Worm (Caenorhabditis elegans) whole organism, L3 larva: ENCODE data around the gene K10B3.5.
A peak's percentile ranks its signal among the peaks of the same experiment; 100 is the strongest.

Experiments used
- ZK546.5 ChIP-seq: sonication (generic microtip); optimal IDR thresholded peaks from 2 replicates; lab custom pipeline; 2017; ENCODE audit warnings: missing biosample characterization, missing genetic modification characterization
- aly-2 ChIP-seq: fragments of 150-350 bp; optimal IDR thresholded peaks from 2 replicates; lab custom pipeline; 2014; ENCODE audit warnings: missing biosample characterization, missing genetic modification characterization
- ama-1 ChIP-seq: fragments of 150-350 bp; optimal IDR thresholded peaks from 2 replicates; lab custom pipeline; 2018
- ceh-16 ChIP-seq: sonication (generic microtip); optimal IDR thresholded peaks from 2 replicates; lab custom pipeline; 2017; ENCODE audit warnings: missing biosample characterization, missing genetic modification characterization
- ceh-28 ChIP-seq: fragments of 150-350 bp; optimal IDR thresholded peaks from 2 replicates; lab custom pipeline; 2014; ENCODE audit warnings: missing biosample characterization, missing genetic modification reagents, missing genetic modification characterization
- ceh-82 ChIP-seq: fragments of 150-350 bp; optimal IDR thresholded peaks from 2 replicates; lab custom pipeline; 2014; ENCODE audit warnings: missing biosample characterization, missing genetic modification characterization
- ceh-9 ChIP-seq: sonication (generic microtip); optimal IDR thresholded peaks from 2 replicates; lab custom pipeline; 2018; ENCODE audit warnings: missing biosample characterization, missing genetic modification characterization
- daf-12 ChIP-seq: fragments of 150-350 bp; optimal IDR thresholded peaks from 2 replicates; lab custom pipeline; 2014; ENCODE audit warnings: missing biosample characterization, missing genetic modification reagents, missing genetic modification characterization
- egl-27 ChIP-seq: sonication (generic microtip); optimal IDR thresholded peaks from 4 replicates; lab custom pipeline; 2017; ENCODE audit warnings: missing biosample characterization, missing genetic modification reagents, missing genetic modification characterization
- egl-5 ChIP-seq: fragments of 150-350 bp; optimal IDR thresholded peaks from 2 replicates; lab custom pipeline; 2017; ENCODE audit warnings: missing biosample characterization, missing genetic modification reagents, missing genetic modification characterization, inconsistent platforms
- elt-1 ChIP-seq: fragments of 150-350 bp; optimal IDR thresholded peaks from 2 replicates; lab custom pipeline; 2014; ENCODE audit warnings: missing biosample characterization, missing genetic modification characterization
- elt-2 ChIP-seq: sonication (generic microtip); optimal IDR thresholded peaks from 2 replicates; lab custom pipeline; 2016; ENCODE audit warnings: missing genetic modification reagents, mild to moderate bottlenecking, missing genetic modification characterization, missing compliant biosample characterization
- elt-3 ChIP-seq, 3 experiments: fragments of 150-350 bp in 1 of 3; sonication (generic microtip) in 2 of 3; optimal IDR thresholded peaks; 2 replicates in 2 of 3; 4 replicates in 1 of 3; lab custom pipeline; 2014 to 2017; ENCODE audit warnings: missing biosample characterization in 3 of 3, missing genetic modification characterization in 3 of 3
- eor-1 ChIP-seq, 2 experiments: fragments of 150-350 bp; optimal IDR thresholded peaks; 2 replicates each; lab custom pipeline; 2014 to 2018; ENCODE audit warnings: missing biosample characterization in 2 of 2, missing genetic modification characterization in 2 of 2
- fkh-10 ChIP-seq: sonication (generic microtip); optimal IDR thresholded peaks from 2 replicates; lab custom pipeline; 2017; ENCODE audit warnings: missing biosample characterization, missing genetic modification reagents, missing genetic modification characterization
- fkh-2 ChIP-seq: fragments of 150-350 bp; optimal IDR thresholded peaks from 2 replicates; lab custom pipeline; 2014; ENCODE audit warnings: missing biosample characterization, missing genetic modification reagents, missing genetic modification characterization
- fos-1 ChIP-seq: fragments of 150-350 bp; optimal IDR thresholded peaks from 2 replicates; lab custom pipeline; 2014; ENCODE audit warnings: missing biosample characterization, missing genetic modification characterization
- hmg-11 ChIP-seq: sonication (generic microtip); optimal IDR thresholded peaks from 2 replicates; lab custom pipeline; 2016; ENCODE audit warnings: missing genetic modification characterization, missing compliant biosample characterization
- jun-1 ChIP-seq: fragments of 150-350 bp; optimal IDR thresholded peaks from 2 replicates; lab custom pipeline; 2014; ENCODE audit warnings: missing biosample characterization, missing genetic modification reagents, missing genetic modification characterization
- lin-15B ChIP-seq: fragments of 150-350 bp; optimal IDR thresholded peaks from 2 replicates; lab custom pipeline; 2014; ENCODE audit warnings: missing biosample characterization, missing genetic modification characterization
- lin-39 ChIP-seq: fragments of 150-350 bp; optimal IDR thresholded peaks from 2 replicates; lab custom pipeline; 2018; ENCODE audit warnings: missing biosample characterization, missing genetic modification reagents, missing genetic modification characterization
- lsy-12 ChIP-seq: sonication (generic microtip); optimal IDR thresholded peaks from 2 replicates; lab custom pipeline; 2016; ENCODE audit warnings: mild to moderate bottlenecking, missing genetic modification characterization, missing compliant biosample characterization
- mdl-1 ChIP-seq: fragments of 150-350 bp; optimal IDR thresholded peaks from 2 replicates; lab custom pipeline; 2014; ENCODE audit warnings: missing biosample characterization, missing genetic modification characterization
- mml-1 ChIP-seq: fragments of 150-350 bp; sonication (generic microtip); optimal IDR thresholded peaks from 3 replicates; lab custom pipeline; 2014; ENCODE audit warnings: missing biosample characterization, missing genetic modification characterization
- nfya-1 ChIP-seq: sonication (generic microtip); optimal IDR thresholded peaks from 2 replicates; lab custom pipeline; 2017; ENCODE audit warnings: missing genetic modification characterization, mild to moderate bottlenecking, missing compliant biosample characterization, antibody characterized with exemption, moderate library complexity; ENCODE audit not compliant: insufficient read depth
- nhr-12 ChIP-seq: fragments of 150-350 bp; optimal IDR thresholded peaks from 2 replicates; lab custom pipeline; 2014; ENCODE audit warnings: missing biosample characterization, missing genetic modification characterization
- nhr-23 ChIP-seq: fragments of 150-350 bp; optimal IDR thresholded peaks from 2 replicates; lab custom pipeline; 2014; ENCODE audit warnings: missing biosample characterization, missing genetic modification reagents, missing genetic modification characterization
- nhr-237 ChIP-seq: fragments of 150-350 bp; optimal IDR thresholded peaks from 2 replicates; lab custom pipeline; 2014; ENCODE audit warnings: missing biosample characterization, missing genetic modification characterization
- nhr-28 ChIP-seq: fragments of 150-350 bp; optimal IDR thresholded peaks from 2 replicates; lab custom pipeline; 2014; ENCODE audit warnings: missing biosample characterization, missing genetic modification characterization
- nhr-43 ChIP-seq: sonication (generic microtip); optimal IDR thresholded peaks from 2 replicates; lab custom pipeline; 2016; ENCODE audit warnings: mild to moderate bottlenecking, missing genetic modification characterization, missing compliant biosample characterization; ENCODE audit not compliant: poor library complexity, severe bottlenecking
- nhr-67 ChIP-seq: fragments of 150-350 bp; optimal IDR thresholded peaks from 2 replicates; lab custom pipeline; 2014; ENCODE audit warnings: missing biosample characterization, missing genetic modification characterization
- nhr-76 ChIP-seq: fragments of 150-350 bp; sonication (generic microtip); optimal IDR thresholded peaks from 5 replicates; lab custom pipeline; 2014; ENCODE audit warnings: missing biosample characterization, missing genetic modification characterization
- nhr-77 ChIP-seq: fragments of 150-350 bp; optimal IDR thresholded peaks from 2 replicates; lab custom pipeline; 2014; ENCODE audit warnings: missing biosample characterization, missing genetic modification characterization
- pha-4 ChIP-seq: fragments of 150-350 bp; optimal IDR thresholded peaks from 2 replicates; lab custom pipeline; 2014; ENCODE audit warnings: missing biosample characterization, missing genetic modification reagents, missing genetic modification characterization
- pqm-1 ChIP-seq: fragments of 150-350 bp; optimal IDR thresholded peaks from 2 replicates; lab custom pipeline; 2017; ENCODE audit warnings: missing biosample characterization, missing genetic modification characterization, inconsistent platforms
- sea-2 ChIP-seq: fragments of 150-350 bp; sonication (generic microtip); optimal IDR thresholded peaks from 4 replicates; lab custom pipeline; 2014; ENCODE audit warnings: missing biosample characterization, missing genetic modification reagents, missing genetic modification characterization
- snpc-4 ChIP-seq: fragments of 150-350 bp; optimal IDR thresholded peaks from 2 replicates; lab custom pipeline; 2014; ENCODE audit warnings: missing biosample characterization, missing genetic modification characterization
- tbx-2 ChIP-seq: sonication (generic microtip); optimal IDR thresholded peaks from 2 replicates; lab custom pipeline; 2016; ENCODE audit warnings: mild to moderate bottlenecking, missing genetic modification characterization, missing compliant biosample characterization
- unc-39 ChIP-seq: sonication (generic microtip); optimal IDR thresholded peaks from 4 replicates; lab custom pipeline; 2017; ENCODE audit warnings: missing biosample characterization, missing genetic modification characterization
- unc-62 ChIP-seq: fragments of 150-350 bp; sonication (generic microtip); optimal IDR thresholded peaks from 4 replicates; lab custom pipeline; 2014; ENCODE audit warnings: missing biosample characterization, missing genetic modification reagents, missing genetic modification characterization
- zag-1 ChIP-seq: fragments of 150-350 bp; optimal IDR thresholded peaks from 2 replicates; lab custom pipeline; 2014; ENCODE audit warnings: missing biosample characterization, missing genetic modification characterization
- ztf-11 ChIP-seq: fragments of 150-350 bp; optimal IDR thresholded peaks from 2 replicates; lab custom pipeline; 2014; ENCODE audit warnings: missing biosample characterization, missing genetic modification characterization
- ztf-4 ChIP-seq: fragments of 150-350 bp; optimal IDR thresholded peaks from 2 replicates; lab custom pipeline; 2014; ENCODE audit warnings: missing biosample characterization, missing genetic modification characterization

Gene K10B3.5

DNA sequence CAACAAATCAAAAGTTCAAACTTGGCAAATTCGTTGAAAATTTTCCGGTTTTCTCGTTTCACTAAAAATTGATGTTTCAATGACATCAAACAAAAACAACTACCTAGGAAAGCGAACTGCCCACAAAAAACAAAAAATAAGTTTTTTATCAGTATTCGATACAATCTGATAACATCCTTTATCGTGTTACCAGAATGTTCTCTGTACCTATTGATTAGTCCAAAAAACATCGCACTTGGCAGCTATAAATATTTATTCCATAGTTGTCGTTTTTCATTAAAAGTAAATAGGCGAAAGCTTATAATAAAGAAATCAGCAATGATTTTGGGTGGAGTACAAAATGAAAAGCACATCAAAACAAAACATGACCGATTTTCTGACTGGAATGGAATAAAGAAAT is 10.9 kb upstream of the K10B3.5 start (continued):
- peak; percentile 12 for TF ChIP-seq tbx-2 (tag; lab: Kevin White, UChicago)
- no peak for TF ChIP-seq hmg-11 (tag; lab: Kevin White, UChicago)
- no peak for TF ChIP-seq ceh-9
- TF ChIP-seq nhr-77: no peak
- no peak for TF ChIP-seq snpc-4 (tag; lab: Kevin White, UChicago)
- peak; percentile 23 for TF ChIP-seq nhr-43 (tag; lab: Kevin White, UChicago)
- no peak for TF ChIP-seq sea-2 (GFP tag; lab: Kevin White, UChicago)

DNA sequence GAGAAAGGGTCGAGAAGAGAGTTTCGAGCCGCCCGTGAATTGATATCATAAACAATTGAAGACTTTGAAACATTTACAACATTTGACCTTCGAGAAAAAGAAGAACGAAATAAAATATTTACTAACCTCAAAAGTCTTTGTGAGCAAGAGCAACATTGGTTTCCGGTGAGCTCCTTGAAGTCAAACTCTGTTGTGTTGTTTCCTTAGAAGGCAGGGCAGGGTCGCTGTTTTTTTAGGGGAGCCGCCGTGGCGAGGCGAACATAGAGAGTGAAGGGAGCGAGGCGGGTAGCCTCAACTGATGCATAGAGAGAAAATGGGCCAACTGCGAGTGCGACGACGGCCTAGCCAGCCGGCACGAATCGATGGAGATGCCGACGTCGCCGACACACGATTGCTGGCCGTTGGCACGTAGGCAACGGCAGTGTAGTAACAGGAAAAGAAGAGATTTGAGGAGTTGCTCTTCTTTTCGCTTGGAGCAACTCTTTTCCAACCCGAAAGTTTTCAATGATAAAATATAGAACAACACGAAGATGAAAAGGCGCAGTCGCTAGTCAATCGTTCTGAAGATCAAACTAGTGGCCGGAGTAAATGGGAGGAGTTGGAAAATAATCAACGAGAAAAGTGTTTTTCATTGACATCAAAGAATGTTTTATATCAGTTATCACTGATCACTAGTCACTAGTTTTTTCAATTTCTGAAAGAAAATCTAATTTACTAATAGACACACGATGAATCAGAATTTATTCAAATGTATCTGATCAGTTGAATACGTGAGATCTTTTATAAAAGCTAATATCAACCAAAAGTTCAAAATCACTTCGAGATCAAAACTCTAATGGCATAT is 10.0 kb upstream of the K10B3.5 start, which contains the start of gene mai-1:
Gene mai-1, minus strand, starts transcription at position 557 of the 844 bp plus-strand sequence.
- TF ChIP-seq unc-39 (tag; lab: Kevin White, UChicago) (no peak), ceh-82 (tag; lab: Kevin White, UChicago) (no peak), zag-1 (tag; lab: Kevin White, UChicago) (peak; percentile 43), ama-1 (lab: Kevin White, UChicago) (peak; percentile 94), nhr-28 (tag; lab: Kevin White, UChicago) (no peak), tbx-2 (tag; lab: Kevin White, UChicago) (peak; percentile 31), lin-15B (tag; lab: Kevin White, UChicago) (no peak), eor-1 (tag; optimal IDR thresholded peaks at IDR 0.05; lab: Kevin White, UChicago) (no peak), elt-2 (peak; percentile 25), elt-3 (tag; optimal IDR thresholded peaks at IDR 0.05; lab: Kevin White, UChicago) (peak in 1 of 3 experiments; percentile 22), nhr-43 (tag; lab: Kevin White, UChicago) (no peak), nfya-1 (peak; percentile 71), lsy-12 (tag; lab: Kevin White, UChicago) (no peak), fos-1 (no peak), ztf-4 (tag; lab: Kevin White, UChicago) (no peak), aly-2 (no peak), jun-1 (tag; lab: Kevin White, UChicago) (no peak), nhr-237 (tag; lab: Kevin White, UChicago) (no peak), mml-1 (tag; lab: Kevin White, UChicago) (no peak), egl-5 (peak; percentile 90), mdl-1 (no peak), ZK546.5 (tag; lab: Kevin White, UChicago) (no peak), daf-12 (tag; lab: Kevin White, UChicago) (no peak), hmg-11 (tag; lab: Kevin White, UChicago) (peak; percentile 68), lin-39 (tag; lab: Kevin White, UChicago) (peak; percentile 87), nhr-77 (no peak), pqm-1 (tag; lab: Kevin White, UChicago) (no peak), ceh-28 (tag; lab: Kevin White, UChicago) (no peak), nhr-23 (tag; lab: Kevin White, UChicago) (no peak), fkh-10 (peak; percentile 52), nhr-12 (tag; lab: Kevin White, UChicago) (no peak), egl-27 (tag; lab: Kevin White, UChicago) (no peak), fkh-2 (tag; lab: Kevin White, UChicago) (no peak)
- TF ChIP-seq, all 47 proteins: peak for 10

DNA sequence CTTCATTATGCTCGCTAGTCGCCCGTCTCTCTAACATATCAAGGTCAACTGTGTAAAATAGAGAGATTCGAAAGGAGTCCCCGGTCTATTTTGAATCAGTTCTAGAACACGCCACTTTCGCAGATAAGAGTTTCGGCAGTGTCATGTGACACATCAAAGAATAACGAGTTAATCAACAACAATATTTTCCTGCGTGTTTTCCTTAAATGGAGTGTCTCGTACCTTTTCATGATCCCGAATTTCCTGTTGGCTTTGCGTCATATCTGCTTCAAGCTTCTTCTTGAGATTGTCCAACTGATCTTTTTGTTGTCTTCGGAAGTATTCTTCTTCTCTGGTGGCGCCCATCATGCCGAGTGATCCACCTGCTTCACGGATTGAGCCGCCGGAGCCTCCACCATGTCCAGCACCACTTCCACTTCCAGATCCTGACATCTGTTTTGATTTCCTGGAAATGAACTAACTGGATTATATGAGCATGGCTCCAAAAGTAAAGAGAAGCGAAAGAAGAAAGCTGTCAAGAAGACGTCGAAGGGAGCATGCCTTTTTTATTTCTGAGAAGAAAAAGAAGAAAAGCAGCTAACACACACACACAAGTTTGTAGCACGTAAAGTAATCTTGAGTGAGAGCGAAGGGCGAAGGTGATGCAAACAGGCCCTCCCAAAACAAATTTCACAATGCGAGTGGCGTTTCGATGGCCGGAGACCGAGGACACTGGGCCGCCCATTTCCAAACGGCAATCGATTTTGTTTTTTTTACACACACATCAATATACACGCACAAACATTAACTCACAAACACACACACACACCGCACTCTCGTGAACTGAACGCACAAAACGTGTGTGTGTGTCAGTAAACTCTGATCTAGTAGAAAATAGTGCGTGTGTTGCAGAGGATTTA is 9.1 kb upstream of the K10B3.5 start:
- TF ChIP-seq nhr-76 (tag; lab: Kevin White, UChicago) (no peak), nhr-23 (tag; lab: Kevin White, UChicago) (peak; percentile 61), unc-62 (GFP tag; lab: Kevin White, UChicago) (peak; percentile 56), pha-4 (tag; lab: Kevin White, UChicago) (peak; percentile 91), jun-1 (tag; lab: Kevin White, UChicago) (peak; percentile 15), elt-3 (tag; optimal IDR thresholded peaks at IDR 0.05; lab: Kevin White, UChicago) (peak in 1 of 3 experiments; percentile 64), nhr-12 (tag; lab: Kevin White, UChicago) (no peak), lin-39 (tag; lab: Kevin White, UChicago) (peak; percentile 0), nhr-77 (no peak), lsy-12 (tag; lab: Kevin White, UChicago) (no peak), nhr-67 (tag; lab: Kevin White, UChicago) (no peak), ceh-16 (tag; lab: Kevin White, UChicago) (no peak), fkh-10 (no peak), ceh-28 (tag; lab: Kevin White, UChicago) (peak; percentile 55), elt-2 (peak; percentile 63), ztf-11 (tag; lab: Kevin White, UChicago) (no peak), nfya-1 (peak; percentile 21), fkh-2 (tag; lab: Kevin White, UChicago) (no peak), ZK546.5 (tag; lab: Kevin White, UChicago) (no peak), hmg-11 (tag; lab: Kevin White, UChicago) (no peak), ceh-9 (no peak), mml-1 (tag; lab: Kevin White, UChicago) (no peak), elt-1 (tag; lab: Kevin White, UChicago) (no peak), ceh-82 (tag; lab: Kevin White, UChicago) (no peak), sea-2 (GFP tag; lab: Kevin White, UChicago) (no peak), eor-1 (tag; optimal IDR thresholded peaks at IDR 0.05; lab: Kevin White, UChicago) (no peak)
